Worm (Caenorhabditis elegans): ENCODE results near the gene Y38E10A.8.

Gene Y38E10A.8

DNA sequence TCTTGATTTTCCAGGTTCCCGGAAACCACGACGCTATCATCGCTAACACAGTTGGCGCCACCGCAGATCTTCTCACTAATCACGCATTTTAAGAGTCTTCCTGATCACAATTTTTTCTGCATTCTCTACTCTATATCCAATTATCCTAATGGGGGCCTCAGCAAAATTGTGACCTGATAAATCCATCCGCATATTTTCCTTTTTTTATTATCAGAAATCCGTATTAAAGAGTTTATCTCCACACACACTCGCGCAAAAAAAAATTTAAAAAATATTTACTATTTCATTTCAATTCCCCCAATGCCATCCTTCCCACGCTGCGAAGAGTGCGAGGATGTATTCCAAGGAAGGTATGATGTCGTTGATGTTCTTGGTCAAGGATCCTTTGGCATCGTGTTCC lies at the start of gene Y38E10A.8:
Gene Y38E10A.8, plus strand, starts transcription at position 301 of the 400 bp plus-strand sequence.
- no peak for TF ChIP-seq lin-39 (tag; optimal IDR thresholded peaks at IDR 0.05)
- no peak for TF ChIP-seq elt-3 (tag; optimal IDR thresholded peaks at IDR 0.05)
- no peak for TF ChIP-seq aly-2 (tag; optimal IDR thresholded peaks at IDR 0.05)
- no peak for TF ChIP-seq nhr-43 (tag; optimal IDR thresholded peaks at IDR 0.05; ENCODE audit: poor library complexity, severe bottlenecking)
- no peak for TF ChIP-seq ama-1 (optimal IDR thresholded peaks at IDR 0.05)
- TF ChIP-seq egl-27 (tag; optimal IDR thresholded peaks at IDR 0.05): no peak
- TF ChIP-seq ceh-28 (tag; optimal IDR thresholded peaks at IDR 0.05): no peak
- TF ChIP-seq egl-5 (tag; optimal IDR thresholded peaks at IDR 0.05): no peak
- TF ChIP-seq sea-2 (GFP tag; optimal IDR thresholded peaks at IDR 0.05): no peak
- TF ChIP-seq ztf-11 (tag; optimal IDR thresholded peaks at IDR 0.05): no peak
- no peak for TF ChIP-seq zag-1 (tag; optimal IDR thresholded peaks at IDR 0.05)
- TF ChIP-seq eor-1 (tag; optimal IDR thresholded peaks at IDR 0.05): no peak
- TF ChIP-seq pha-4 (tag; optimal IDR thresholded peaks at IDR 0.05): no peak
- no peak for TF ChIP-seq ceh-9 (tag; optimal IDR thresholded peaks at IDR 0.05)
- no peak for TF ChIP-seq nhr-11 (tag; optimal IDR thresholded peaks at IDR 0.05)
- TF ChIP-seq R02D3.7 (tag; optimal IDR thresholded peaks at IDR 0.05): no peak
- no peak for TF ChIP-seq lin-15B (tag; optimal IDR thresholded peaks at IDR 0.05)

DNA sequence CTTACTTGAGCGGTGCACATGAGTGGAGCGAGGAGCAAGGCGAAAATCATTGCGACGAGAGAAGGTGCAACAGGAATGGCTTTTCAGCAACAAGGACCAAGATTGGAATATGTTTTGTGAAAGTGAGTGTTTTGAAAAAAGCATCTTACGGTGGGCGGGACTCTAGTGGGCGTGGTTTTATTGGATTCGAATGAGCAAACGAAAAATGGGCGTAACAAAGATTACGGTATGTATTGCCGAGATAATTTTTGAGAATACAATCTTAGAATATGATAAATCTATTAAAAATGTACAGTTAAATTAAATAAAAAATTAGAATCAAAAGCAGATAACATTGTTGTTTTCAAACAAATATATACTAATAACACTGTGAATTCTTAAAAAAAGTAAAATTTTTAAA lies 46.8 kb upstream of the Y38E10A.8 start, which contains the start of gene F49C5.12:
Gene F49C5.12, minus strand, starts transcription at position 101 of the 400 bp plus-strand sequence.
- no peak for TF ChIP-seq egl-27 (tag; optimal IDR thresholded peaks at IDR 0.05)
- TF ChIP-seq ceh-28 (tag; optimal IDR thresholded peaks at IDR 0.05): no peak

DNA sequence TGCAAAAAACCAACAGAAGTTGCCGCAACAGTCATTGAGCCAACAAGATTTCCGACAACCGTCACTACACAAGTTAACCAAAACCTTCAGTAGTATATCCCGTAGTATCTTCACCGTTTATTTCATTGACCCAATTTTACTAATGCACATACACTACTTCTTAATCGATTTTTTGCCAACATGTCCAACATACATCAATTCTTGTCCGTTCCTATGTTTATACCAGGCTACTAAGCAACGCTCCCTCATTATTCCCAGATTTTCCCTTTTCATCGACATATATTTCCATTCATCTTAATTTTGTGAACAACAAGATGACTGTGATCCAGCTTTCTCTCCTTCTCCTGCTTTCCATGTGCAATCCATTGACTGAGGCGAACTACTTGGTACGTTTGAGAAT lies 41.1 kb upstream of the Y38E10A.8 start, which contains the start of gene F49C5.7:
Gene F49C5.7, plus strand, starts transcription at position 301 of the 400 bp plus-strand sequence.
- TF ChIP-seq nhr-25 (tag; optimal IDR thresholded peaks at IDR 0.05) (no peak), hmg-11 (tag; optimal IDR thresholded peaks at IDR 0.05) (no peak), ceh-16 (tag; optimal IDR thresholded peaks at IDR 0.05) (no peak), ceh-9 (tag; optimal IDR thresholded peaks at IDR 0.05) (no peak), pha-4 (tag; optimal IDR thresholded peaks at IDR 0.05) (no peak), nhr-43 (tag; optimal IDR thresholded peaks at IDR 0.05; ENCODE audit: poor library complexity, severe bottlenecking) (no peak), nhr-11 (tag; optimal IDR thresholded peaks at IDR 0.05) (no peak), unc-62 (GFP tag; optimal IDR thresholded peaks at IDR 0.05) (no peak), nhr-237 (tag; optimal IDR thresholded peaks at IDR 0.05) (no peak), egl-5 (tag; optimal IDR thresholded peaks at IDR 0.05) (no peak), lsy-12 (tag; optimal IDR thresholded peaks at IDR 0.05) (no peak), R02D3.7 (tag; optimal IDR thresholded peaks at IDR 0.05) (no peak), aly-2 (tag; optimal IDR thresholded peaks at IDR 0.05) (no peak), nhr-67 (tag; optimal IDR thresholded peaks at IDR 0.05) (no peak), pqm-1 (tag; optimal IDR thresholded peaks at IDR 0.05) (no peak)

DNA sequence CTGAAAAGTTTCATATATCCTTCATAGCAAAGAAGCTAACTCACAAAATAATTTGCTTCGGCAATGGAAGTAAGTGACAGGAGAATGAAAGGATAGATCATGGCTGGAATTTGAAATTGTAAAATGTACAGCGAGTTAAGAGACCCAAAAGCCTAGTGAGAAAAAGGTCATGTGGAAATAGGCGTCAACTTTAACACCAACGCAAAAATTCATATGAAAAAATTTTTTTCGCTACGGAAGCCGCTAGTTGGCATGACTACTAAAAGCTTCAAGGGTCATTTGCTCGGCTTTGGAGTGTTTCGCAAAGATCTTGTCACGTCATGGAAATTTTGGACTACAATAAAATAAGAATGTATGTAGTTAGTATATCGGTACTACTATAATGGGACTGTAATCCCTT lies 36.5 kb upstream of the Y38E10A.8 start, which contains the start of gene Y38E10A.1:
Gene Y38E10A.1, minus strand, starts transcription at position 101 of the 400 bp plus-strand sequence.
- TF ChIP-seq ceh-28 (tag; optimal IDR thresholded peaks at IDR 0.05) (no peak), eor-1 (tag; optimal IDR thresholded peaks at IDR 0.05) (no peak), nhr-43 (tag; optimal IDR thresholded peaks at IDR 0.05; ENCODE audit: poor library complexity, severe bottlenecking) (no peak), egl-27 (tag; optimal IDR thresholded peaks at IDR 0.05) (no peak), nhr-28 (tag; optimal IDR thresholded peaks at IDR 0.05) (no peak), nfya-1 (tag; optimal IDR thresholded peaks at IDR 0.05; ENCODE audit: insufficient read depth) (no peak), unc-62 (GFP tag; optimal IDR thresholded peaks at IDR 0.05) (no peak), nhr-12 (tag; optimal IDR thresholded peaks at IDR 0.05) (no peak), lin-15B (tag; optimal IDR thresholded peaks at IDR 0.05) (no peak), nhr-23 (tag; optimal IDR thresholded peaks at IDR 0.05) (no peak), nhr-11 (tag; optimal IDR thresholded peaks at IDR 0.05) (no peak), nhr-76 (tag; optimal IDR thresholded peaks at IDR 0.05) (no peak), zag-1 (tag; optimal IDR thresholded peaks at IDR 0.05) (no peak), pha-4 (tag; optimal IDR thresholded peaks at IDR 0.05) (no peak), lsy-12 (tag; optimal IDR thresholded peaks at IDR 0.05) (no peak), elt-3 (tag; optimal IDR thresholded peaks at IDR 0.05) (no peak), unc-39 (tag; optimal IDR thresholded peaks at IDR 0.05) (no peak)

DNA sequence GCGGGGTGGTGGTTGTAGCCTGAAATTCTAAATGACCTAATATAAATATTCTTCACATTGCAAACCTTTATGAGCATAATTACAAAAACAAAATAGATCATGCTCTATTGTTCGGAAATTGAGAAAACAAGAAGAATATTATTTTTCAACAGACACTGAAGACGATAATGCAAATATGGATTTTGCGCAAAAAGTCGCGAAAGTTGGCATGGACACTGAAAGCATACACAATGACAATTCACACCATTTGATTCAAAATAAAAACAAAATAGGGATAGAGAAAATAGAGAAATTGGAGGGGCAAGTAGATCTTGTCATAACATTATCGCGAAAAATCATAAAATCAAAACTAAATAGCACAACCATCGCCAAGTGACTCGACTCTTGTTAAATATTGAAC lies 34.2 kb upstream of the Y38E10A.8 start, which contains the start of gene Y38E10A.35:
Gene Y38E10A.35, minus strand, starts transcription at position 101 of the 400 bp plus-strand sequence.
- TF ChIP-seq snpc-4 (tag; optimal IDR thresholded peaks at IDR 0.05) (no peak), nhr-23 (tag; optimal IDR thresholded peaks at IDR 0.05) (no peak), fkh-10 (GFP tag; optimal IDR thresholded peaks at IDR 0.05) (no peak), R02D3.7 (tag; optimal IDR thresholded peaks at IDR 0.05) (no peak), pqm-1 (tag; optimal IDR thresholded peaks at IDR 0.05) (no peak), lin-39 (tag; optimal IDR thresholded peaks at IDR 0.05) (no peak), ceh-82 (tag; optimal IDR thresholded peaks at IDR 0.05) (no peak), ceh-9 (tag; optimal IDR thresholded peaks at IDR 0.05) (no peak), eor-1 (tag; optimal IDR thresholded peaks at IDR 0.05) (no peak), mdl-1 (tag; optimal IDR thresholded peaks at IDR 0.05) (no peak), fkh-2 (tag; optimal IDR thresholded peaks at IDR 0.05) (no peak), ZK546.5 (tag; optimal IDR thresholded peaks at IDR 0.05) (no peak)
